Worm (Caenorhabditis elegans): ENCODE measurements around the gene ntl-3.

The ntl-3 gene

ce11 chrIII:11870009-11870408 lies 23.7 kb upstream of the ntl-3 start (continued):
- peak; percentile 93 for TF ChIP-seq ceh-27 (GFP tag; optimal IDR thresholded peaks at IDR 0.05)
- TF ChIP-seq die-1 (tag; optimal IDR thresholded peaks at IDR 0.05) = no peak
- TF ChIP-seq ets-4 (GFP tag; optimal IDR thresholded peaks at IDR 0.05) = no peak
- peak; percentile 12 for TF ChIP-seq nhr-90 (tag; optimal IDR thresholded peaks at IDR 0.05)
- TF ChIP-seq F22D6.2 (tag; optimal IDR thresholded peaks at IDR 0.05) = peak; percentile 4
- TF ChIP-seq B0336.3 (GFP tag; IDR thresholded peaks at IDR 0.05) = 0 out of 2 replicates have a peak, but pooled peaks have one; percentile 16
- TF ChIP-seq F55B11.4 (tag; optimal IDR thresholded peaks at IDR 0.05; ENCODE audit: borderline replicate concordance, insufficient read depth) = no peak
- TF ChIP-seq F39B2.1 (GFP tag; IDR thresholded peaks at IDR 0.05) = no peak
- no peak for TF ChIP-seq ztf-18 (tag; optimal IDR thresholded peaks at IDR 0.05)
- no peak for TF ChIP-seq atf-7 (tag; optimal IDR thresholded peaks at IDR 0.05)
- TF ChIP-seq efl-1 (GFP tag; optimal IDR thresholded peaks at IDR 0.05) = no peak
- TF ChIP-seq K12H6.12 (tag; optimal IDR thresholded peaks at IDR 0.05) = peak; percentile 88
- TF ChIP-seq ceh-58 (GFP tag; IDR thresholded peaks at IDR 0.05) = no peak
- TF ChIP-seq repo-1 (tag; optimal IDR thresholded peaks at IDR 0.05) = no peak
- TF ChIP-seq Y53G8AR.9 (GFP tag; conservative IDR thresholded peaks at IDR 0.05) = 0 out of 2 replicates have a peak, but pooled peaks have one; percentile 23
- TF ChIP-seq lin-40 (tag; optimal IDR thresholded peaks at IDR 0.05) = peak; percentile 78
- TF ChIP-seq snpc-4 (GFP tag; optimal IDR thresholded peaks at IDR 0.05) = peak; percentile 50
- TF ChIP-seq snpc-4 (tag; optimal IDR thresholded peaks at IDR 0.05) = peak; percentile 69 to 85 (median 79)
- TF ChIP-seq pbrm-1 (GFP tag; IDR thresholded peaks at IDR 0.05) = peak; percentile 28; the same call in 1 of the 2 replicates
- peak; percentile 39 for TF ChIP-seq chd-7 (tag; optimal IDR thresholded peaks at IDR 0.05)
- TF ChIP-seq ceh-40 (GFP tag; IDR thresholded peaks at IDR 0.05) = 0 out of 2 replicates have a peak, but pooled peaks have one; percentile 28
- no peak for TF ChIP-seq rpc-1 (optimal IDR thresholded peaks at IDR 0.05)
- no peak for TF ChIP-seq rpc-1 (tag; optimal IDR thresholded peaks at IDR 0.05)
- TF ChIP-seq F10E7.11 (tag; optimal IDR thresholded peaks at IDR 0.05) = no peak
- peak; percentile 59 for TF ChIP-seq madf-10 (tag; optimal IDR thresholded peaks at IDR 0.05)
- TF ChIP-seq fkh-3 (tag; optimal IDR thresholded peaks at IDR 0.05) = no peak
- peak; percentile 89 for TF ChIP-seq dox-1 (GFP tag; IDR thresholded peaks at IDR 0.05)
- no peak; the same call in 1 of the 2 replicates for TF ChIP-seq lir-1 (GFP tag; conservative IDR thresholded peaks at IDR 0.05)
- TF ChIP-seq ceh-100 (GFP tag; IDR thresholded peaks at IDR 0.05) = peak; percentile 62; the same call in 1 of the 2 replicates
- peak; percentile 51; the same call in 1 of the 2 replicates for TF ChIP-seq aptf-2 (GFP tag; conservative IDR thresholded peaks at IDR 0.05)
- TF ChIP-seq lin-35 (GFP tag; optimal IDR thresholded peaks at IDR 0.05) = peak in 1 of 3 experiments; percentile 55
- peak; percentile 49; the same call in 1 of the 2 replicates for TF ChIP-seq Y67H2A.10 (GFP tag; conservative IDR thresholded peaks at IDR 0.05)
- peak; percentile 93 for TF ChIP-seq zfh-2 (GFP tag; conservative IDR thresholded peaks at IDR 0.05)
- peak; percentile 74 for TF ChIP-seq nfyb-1 (GFP tag; IDR thresholded peaks at IDR 0.05)
- TF ChIP-seq cebp-2 (GFP tag; IDR thresholded peaks at IDR 0.05) = no peak
- TF ChIP-seq F23B12.7 (tag; optimal IDR thresholded peaks at IDR 0.05; ENCODE audit: insufficient read depth) = peak; percentile 29
- no peak for TF ChIP-seq nfya-2 (GFP tag; IDR thresholded peaks at IDR 0.05)
- 0 out of 2 replicates have a peak, but pooled peaks have one; percentile 38 for TF ChIP-seq K11D2.4 (GFP tag; IDR thresholded peaks at IDR 0.05)
- TF ChIP-seq ccch-3 (GFP tag; optimal IDR thresholded peaks at IDR 0.05) = no peak
- TF ChIP-seq ztf-26 (tag; optimal IDR thresholded peaks at IDR 0.05) = peak; percentile 18
- no peak for TF ChIP-seq zim-3 (tag; optimal IDR thresholded peaks at IDR 0.05)
- TF ChIP-seq attf-5 (GFP tag; optimal IDR thresholded peaks at IDR 0.05) = peak; percentile 92
- TF ChIP-seq F57C9.4 (tag; optimal IDR thresholded peaks at IDR 0.05) = no peak
- no peak for TF ChIP-seq B0035.1 (tag; optimal IDR thresholded peaks at IDR 0.05)
- peak; percentile 44 for TF ChIP-seq somi-1 (GFP tag; optimal IDR thresholded peaks at IDR 0.05)
- TF ChIP-seq nhr-80 (tag; optimal IDR thresholded peaks at IDR 0.05) = peak; percentile 88

Data from whole organism, young adult.